Worm (Caenorhabditis elegans): ENCODE measurements around the gene CC8.2.

CC8.2 gene

DNA sequence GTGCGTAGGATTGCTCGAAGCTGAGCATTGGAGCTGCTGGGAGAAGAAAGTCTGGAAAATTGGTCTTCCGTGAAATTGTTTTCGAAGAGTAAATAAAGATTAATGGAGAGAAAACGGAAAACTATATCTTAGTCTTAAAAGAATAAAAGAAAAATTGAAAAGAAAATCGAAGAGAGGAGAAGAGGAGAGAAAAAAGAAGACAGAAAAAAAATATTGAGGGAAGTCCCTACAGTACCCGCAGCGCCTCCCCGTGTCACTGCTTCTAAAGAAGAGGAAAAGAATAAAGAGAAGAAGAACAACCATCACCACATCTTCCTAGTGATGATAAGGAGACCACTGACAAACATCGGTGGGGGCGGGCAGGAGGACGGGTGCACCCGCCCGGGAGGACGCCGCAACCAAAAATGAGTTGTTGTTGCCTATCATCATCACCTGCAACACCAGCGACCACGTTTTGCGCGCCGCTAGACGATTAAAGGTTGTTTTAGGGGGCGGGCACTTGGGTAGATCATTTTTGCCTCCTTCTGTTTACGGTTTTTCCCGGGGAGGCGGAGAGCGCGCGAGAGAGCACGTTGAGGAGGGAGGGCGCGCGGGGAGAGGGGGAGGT, at the start of gene CC8.2:
CC8.2 (minus strand) TSS at position 51 of the 607 bp plus-strand sequence.
- TF ChIP-seq alr-1 (tag; optimal IDR thresholded peaks at IDR 0.05) = no peak
- TF ChIP-seq unc-55 (GFP tag; optimal IDR thresholded peaks at IDR 0.05) = no peak
- TF ChIP-seq ceh-16 (tag; optimal IDR thresholded peaks at IDR 0.05) = no peak
- TF ChIP-seq mdl-1 (tag; optimal IDR thresholded peaks at IDR 0.05) = peak; percentile 15 to 41
- TF ChIP-seq skn-1 (tag; optimal IDR thresholded peaks at IDR 0.05) = no peak
- TF ChIP-seq egl-27 (tag; optimal IDR thresholded peaks at IDR 0.05) = peak; percentile 20
- peak in 1 of 2 experiments; percentile 15 for TF ChIP-seq lsy-2 (tag; optimal IDR thresholded peaks at IDR 0.05)
- TF ChIP-seq nhr-21 (tag; optimal IDR thresholded peaks at IDR 0.05) = peak; percentile 82
- TF ChIP-seq sma-9 (GFP tag; optimal IDR thresholded peaks at IDR 0.05) = peak; percentile 91
- no peak for TF ChIP-seq sma-9 (tag; optimal IDR thresholded peaks at IDR 0.05)
- peak; percentile 55 for TF ChIP-seq sma-3 (GFP tag; optimal IDR thresholded peaks at IDR 0.05)
- peak; percentile 38 for TF ChIP-seq Y55F3AM.14 (GFP tag; optimal IDR thresholded peaks at IDR 0.05)
- TF ChIP-seq nhr-25 (tag; optimal IDR thresholded peaks at IDR 0.05) = peak; percentile 71
- TF ChIP-seq snpc-4 (tag; optimal IDR thresholded peaks at IDR 0.05) = no peak
- TF ChIP-seq nhr-23 (tag; optimal IDR thresholded peaks at IDR 0.05) = no peak
- TF ChIP-seq sem-4 (tag; optimal IDR thresholded peaks at IDR 0.05) = no peak
- TF ChIP-seq F13H6.1 (tag; optimal IDR thresholded peaks at IDR 0.05) = peak; percentile 11
- TF ChIP-seq ztf-4 (tag; optimal IDR thresholded peaks at IDR 0.05) = no peak
- peak; percentile 15 for TF ChIP-seq gmeb-1 (tag; optimal IDR thresholded peaks at IDR 0.05)
- peak; percentile 65 for TF ChIP-seq blmp-1 (tag; optimal IDR thresholded peaks at IDR 0.05; ENCODE audit: insufficient read depth)
- TF ChIP-seq nhr-129 (tag; optimal IDR thresholded peaks at IDR 0.05) = peak; percentile 81
- no peak for TF ChIP-seq C34F6.9 (tag; optimal IDR thresholded peaks at IDR 0.05)

DNA sequence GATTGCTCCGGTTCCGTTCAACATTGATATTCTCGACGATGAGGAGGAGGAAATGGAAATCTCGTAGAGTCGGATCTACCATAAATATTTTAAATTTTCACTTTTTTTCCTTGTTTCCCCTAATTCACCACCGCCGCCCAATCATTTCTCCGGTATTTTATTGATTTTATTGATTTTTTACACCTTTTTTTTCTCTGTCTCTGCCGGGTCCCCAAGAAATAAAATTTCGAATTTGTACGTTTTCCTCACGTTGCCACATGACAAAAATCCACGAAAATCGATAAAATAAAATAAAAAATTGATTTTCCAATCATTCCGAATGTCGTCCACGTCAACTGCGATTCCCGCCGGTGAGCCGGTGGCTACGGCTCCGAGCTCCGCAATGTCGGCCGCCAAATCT, 49.7 kb upstream of the CC8.2 start, which contains the start of gene Y37E11AL.2:
Y37E11AL.2 (plus strand) TSS at position 301 of the 400 bp plus-strand sequence.
- TF ChIP-seq nhr-237 (tag; optimal IDR thresholded peaks at IDR 0.05) (no peak), nhr-21 (tag; optimal IDR thresholded peaks at IDR 0.05) (no peak), elt-3 (tag; optimal IDR thresholded peaks at IDR 0.05) (no peak), unc-39 (tag; optimal IDR thresholded peaks at IDR 0.05) (no peak), nhr-77 (tag; optimal IDR thresholded peaks at IDR 0.05) (no peak), mbf-1 (tag; optimal IDR thresholded peaks at IDR 0.05) (no peak), mab-5 (tag; optimal IDR thresholded peaks at IDR 0.05) (no peak), nhr-129 (tag; optimal IDR thresholded peaks at IDR 0.05) (no peak), R02D3.7 (tag; optimal IDR thresholded peaks at IDR 0.05) (no peak), ama-1 (optimal IDR thresholded peaks at IDR 0.05) (no peak), alr-1 (tag; optimal IDR thresholded peaks at IDR 0.05) (no peak), nhr-11 (tag; optimal IDR thresholded peaks at IDR 0.05) (no peak), fos-1 (tag; optimal IDR thresholded peaks at IDR 0.05) (no peak), nhr-12 (tag; optimal IDR thresholded peaks at IDR 0.05) (no peak), skn-1 (tag; optimal IDR thresholded peaks at IDR 0.05) (no peak), blmp-1 (tag; optimal IDR thresholded peaks at IDR 0.05; ENCODE audit: insufficient read depth) (no peak), unc-55 (GFP tag; optimal IDR thresholded peaks at IDR 0.05) (no peak)

DNA sequence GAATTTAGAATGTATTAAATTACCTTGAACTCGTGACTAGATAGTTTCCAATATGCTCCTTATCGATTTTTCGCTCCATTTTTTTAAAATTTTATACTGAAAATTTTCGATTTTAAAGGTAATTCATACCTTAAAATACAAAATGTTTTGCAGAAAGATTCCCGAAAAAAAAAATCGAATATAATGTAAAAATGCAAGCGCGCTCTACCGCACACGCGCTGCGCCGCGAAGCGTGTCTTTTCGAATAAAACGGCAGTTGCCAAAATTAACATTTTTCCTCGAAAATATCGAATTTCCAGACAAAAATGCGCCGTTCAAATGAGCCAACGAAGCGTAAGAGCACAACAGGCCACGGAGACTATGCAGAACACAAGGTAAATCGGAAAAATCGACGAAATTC, 46.2 kb upstream of the CC8.2 start, which contains the start of the genes taf-6.2 and Y37E11AL.3:
taf-6.2 (minus strand) TSS at position 96 of the 400 bp plus-strand sequence.
Y37E11AL.3 (plus strand) TSS at position 298 of the 400 bp plus-strand sequence.
- TF ChIP-seq lsy-2 (tag; optimal IDR thresholded peaks at IDR 0.05) (peak; percentile 61 to 77), sma-3 (GFP tag; optimal IDR thresholded peaks at IDR 0.05) (peak; percentile 54), nhr-12 (tag; optimal IDR thresholded peaks at IDR 0.05) (no peak), egl-27 (tag; optimal IDR thresholded peaks at IDR 0.05) (no peak), unc-55 (GFP tag; optimal IDR thresholded peaks at IDR 0.05) (peak; percentile 74), nhr-25 (tag; optimal IDR thresholded peaks at IDR 0.05) (peak; percentile 14), lin-13 (GFP tag; optimal IDR thresholded peaks at IDR 0.05) (peak; percentile 50), C34F6.9 (tag; optimal IDR thresholded peaks at IDR 0.05) (peak; percentile 73), gmeb-1 (tag; optimal IDR thresholded peaks at IDR 0.05) (peak; percentile 93), nhr-129 (tag; optimal IDR thresholded peaks at IDR 0.05) (peak; percentile 33), F13H6.1 (tag; optimal IDR thresholded peaks at IDR 0.05) (peak; percentile 1), sem-4 (tag; optimal IDR thresholded peaks at IDR 0.05) (no peak), lin-11 (tag; optimal IDR thresholded peaks at IDR 0.05) (peak; percentile 43), crh-2 (tag; optimal IDR thresholded peaks at IDR 0.05) (peak; percentile 52)

DNA sequence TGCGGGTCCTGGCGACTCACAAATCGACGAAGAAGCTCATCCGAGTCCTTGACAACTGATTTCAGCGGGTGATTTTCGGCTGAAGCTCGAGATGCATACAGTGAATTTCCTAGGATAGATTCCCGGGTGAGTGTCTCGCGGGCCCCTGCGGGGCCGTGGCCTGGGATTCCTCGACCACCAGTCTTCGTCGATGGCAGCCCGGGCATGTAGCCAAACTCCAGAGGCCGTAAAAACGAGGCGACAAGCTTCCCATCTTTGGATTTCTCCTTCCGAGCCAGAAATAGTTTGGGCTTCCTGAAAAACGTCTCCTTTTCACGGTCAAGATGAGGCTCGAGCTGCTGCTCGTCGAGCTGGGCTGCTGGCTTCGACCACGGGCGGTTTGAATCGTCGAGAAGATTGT, 39.6 kb upstream of the CC8.2 start:
- TF ChIP-seq sma-3 (GFP tag; optimal IDR thresholded peaks at IDR 0.05) (no peak), nhr-6 (tag; optimal IDR thresholded peaks at IDR 0.05) (no peak), snpc-4 (tag; optimal IDR thresholded peaks at IDR 0.05) (no peak), nhr-12 (tag; optimal IDR thresholded peaks at IDR 0.05) (no peak), sem-4 (tag; optimal IDR thresholded peaks at IDR 0.05) (no peak), crh-2 (tag; optimal IDR thresholded peaks at IDR 0.05) (no peak), R02D3.7 (tag; optimal IDR thresholded peaks at IDR 0.05) (no peak), ceh-16 (tag; optimal IDR thresholded peaks at IDR 0.05) (no peak), unc-62 (GFP tag; optimal IDR thresholded peaks at IDR 0.05) (no peak), ama-1 (optimal IDR thresholded peaks at IDR 0.05) (no peak), lin-11 (tag; optimal IDR thresholded peaks at IDR 0.05) (no peak), ztf-1 (GFP tag; conservative IDR thresholded peaks at IDR 0.05) (no peak), F13H6.1 (tag; optimal IDR thresholded peaks at IDR 0.05) (no peak), ztf-11 (tag; optimal IDR thresholded peaks at IDR 0.05) (no peak), gmeb-1 (tag; optimal IDR thresholded peaks at IDR 0.05) (no peak), lin-13 (GFP tag; optimal IDR thresholded peaks at IDR 0.05) (no peak), aly-2 (tag; optimal IDR thresholded peaks at IDR 0.05) (no peak), unc-39 (tag; optimal IDR thresholded peaks at IDR 0.05) (no peak), ztf-4 (tag; optimal IDR thresholded peaks at IDR 0.05) (no peak)
